Fruit fly (Drosophila melanogaster): ENCODE data around the gene CG8119.
A peak's percentile ranks its signal among the peaks of the same experiment; 100 is the strongest.

Gene CG8119

dm6 chrX:15671026-15671563, 8.7 kb downstream of the CG8119 start, which contains the start of gene CG15646:
Gene CG15646, minus strand, starts transcription at chrX:15671029.
- TF ChIP-seq usp (GFP tag; optimal IDR thresholded peaks at IDR 0.05) (no peak), Dll (optimal IDR thresholded peaks at IDR 0.05) (no peak), CG8478 (optimal IDR thresholded peaks at IDR 0.05) (no peak), psq (optimal IDR thresholded peaks at IDR 0.05) (no peak), pan (optimal IDR thresholded peaks at IDR 0.05) (no peak), EcR (GFP tag; optimal IDR thresholded peaks at IDR 0.05) (no peak)

dm6 chrX:15674337-15674736, 12.0 kb downstream of the CG8119 start:
- TF ChIP-seq EcR (GFP tag; optimal IDR thresholded peaks at IDR 0.05), result no peak
- no peak for TF ChIP-seq pan (optimal IDR thresholded peaks at IDR 0.05)
- TF ChIP-seq CG8478 (optimal IDR thresholded peaks at IDR 0.05), result no peak
- no peak for TF ChIP-seq usp (GFP tag; optimal IDR thresholded peaks at IDR 0.05)
- no peak for TF ChIP-seq Dll (optimal IDR thresholded peaks at IDR 0.05)

dm6 chrX:15675294-15675693, 12.9 kb downstream of the CG8119 start, which contains the start of gene CG12708:
Gene CG12708, plus strand, starts transcription at chrX:15675476.
- TF ChIP-seq CG8478 (optimal IDR thresholded peaks at IDR 0.05) (no peak), EcR (GFP tag; optimal IDR thresholded peaks at IDR 0.05) (no peak), usp (GFP tag; optimal IDR thresholded peaks at IDR 0.05) (no peak), Dll (optimal IDR thresholded peaks at IDR 0.05) (no peak), psq (optimal IDR thresholded peaks at IDR 0.05) (no peak), pan (optimal IDR thresholded peaks at IDR 0.05) (no peak)

- TF ChIP-seq Dll (optimal IDR thresholded peaks at IDR 0.05) (no peak), pan (optimal IDR thresholded peaks at IDR 0.05) (no peak), EcR (GFP tag; optimal IDR thresholded peaks at IDR 0.05) (no peak)
Observed at dm6 chrX:15684419-15684818, 22.0 kb downstream of the CG8119 start.

dm6 chrX:15688757-15689156, 26.4 kb downstream of the CG8119 start, which contains the start of gene CG15599:
Gene CG15599, minus strand, starts transcription at chrX:15688857.
- TF ChIP-seq CG8478 (optimal IDR thresholded peaks at IDR 0.05) (no peak), pan (optimal IDR thresholded peaks at IDR 0.05) (no peak), EcR (GFP tag; optimal IDR thresholded peaks at IDR 0.05) (no peak), Dll (optimal IDR thresholded peaks at IDR 0.05) (no peak), psq (optimal IDR thresholded peaks at IDR 0.05) (no peak), usp (GFP tag; optimal IDR thresholded peaks at IDR 0.05) (no peak)

dm6 chrX:15696854-15697540, 34.6 kb downstream of the CG8119 start, which contains the start of gene CG8128:
Gene CG8128, plus strand, starts transcription at chrX:15697494.
- no peak for TF ChIP-seq CG8478 (optimal IDR thresholded peaks at IDR 0.05)
- TF ChIP-seq psq (optimal IDR thresholded peaks at IDR 0.05), result no peak
- no peak for TF ChIP-seq EcR (GFP tag; optimal IDR thresholded peaks at IDR 0.05)
- TF ChIP-seq pan (optimal IDR thresholded peaks at IDR 0.05), result no peak
- TF ChIP-seq Dll (optimal IDR thresholded peaks at IDR 0.05), result no peak
- TF ChIP-seq usp (GFP tag; optimal IDR thresholded peaks at IDR 0.05), result no peak

- no peak for TF ChIP-seq Dll (optimal IDR thresholded peaks at IDR 0.05)
- TF ChIP-seq psq (optimal IDR thresholded peaks at IDR 0.05), result no peak
- no peak for TF ChIP-seq CG8478 (optimal IDR thresholded peaks at IDR 0.05)
- no peak for TF ChIP-seq usp (GFP tag; optimal IDR thresholded peaks at IDR 0.05)
- TF ChIP-seq pan (optimal IDR thresholded peaks at IDR 0.05), result no peak
- no peak for TF ChIP-seq EcR (GFP tag; optimal IDR thresholded peaks at IDR 0.05)
Observed at dm6 chrX:15697581-15698208, 35.3 kb downstream of the CG8119 start.

- no peak for TF ChIP-seq EcR (GFP tag; optimal IDR thresholded peaks at IDR 0.05)
- TF ChIP-seq CG8478 (optimal IDR thresholded peaks at IDR 0.05), result no peak
- no peak for TF ChIP-seq pan (optimal IDR thresholded peaks at IDR 0.05)
- TF ChIP-seq Dll (optimal IDR thresholded peaks at IDR 0.05), result no peak
- no peak for TF ChIP-seq psq (optimal IDR thresholded peaks at IDR 0.05)
- no peak for TF ChIP-seq usp (GFP tag; optimal IDR thresholded peaks at IDR 0.05)
Observed at dm6 chrX:15701047-15701446, 38.7 kb downstream of the CG8119 start, which contains the start of gene CG9240. Gene CG9240, minus strand, starts transcription at chrX:15701259.

- TF ChIP-seq CG8478 (optimal IDR thresholded peaks at IDR 0.05), result no peak
Observed at dm6 chrX:15703720-15704206, 41.4 kb downstream of the CG8119 start, which contains the start of the genes Pis and Hap40. Gene Pis, minus strand, starts transcription at chrX:15703770. Gene Hap40, plus strand, starts transcription at chrX:15704125.

- TF ChIP-seq CG8478 (optimal IDR thresholded peaks at IDR 0.05), result no peak
- no peak for TF ChIP-seq Dll (optimal IDR thresholded peaks at IDR 0.05)
- TF ChIP-seq pan (optimal IDR thresholded peaks at IDR 0.05), result no peak
- no peak for TF ChIP-seq psq (optimal IDR thresholded peaks at IDR 0.05)
Observed at dm6 chrX:15709624-15709983, 47.2 kb downstream of the CG8119 start.

dm6 chrX:15709984-15710750, 47.8 kb downstream of the CG8119 start, which contains the start of the genes CG9281 and CG15601:
Gene CG9281, minus strand, starts transcription at chrX:15710539.
Gene CG15601, plus strand, starts transcription at chrX:15710647.
- TF ChIP-seq Dll (optimal IDR thresholded peaks at IDR 0.05) (no peak), CG8478 (optimal IDR thresholded peaks at IDR 0.05) (peak; percentile 52)

dm6 chrX:15710751-15711179, 48.4 kb downstream of the CG8119 start:
- TF ChIP-seq CG8478 (optimal IDR thresholded peaks at IDR 0.05) (no peak), psq (optimal IDR thresholded peaks at IDR 0.05) (no peak), Dll (optimal IDR thresholded peaks at IDR 0.05) (no peak), usp (GFP tag; optimal IDR thresholded peaks at IDR 0.05) (no peak), pan (optimal IDR thresholded peaks at IDR 0.05) (no peak), EcR (GFP tag; optimal IDR thresholded peaks at IDR 0.05) (no peak)
